Fruit fly (Drosophila melanogaster) whole organism, prepupa: ENCODE measurements around the gene esg.

ENCODE experiments used
- CG10631 ChIP-seq: fragments of 200-800 bp; sonication (Bioruptor generic); optimal IDR thresholded peaks from 2 replicates; lab custom pipeline; 2016; ENCODE audit warnings: missing biosample characterization, missing genetic modification characterization
- CG11294 ChIP-seq: fragments of 200-800 bp; sonication (Bioruptor generic); IDR thresholded peaks from 2 replicates; pipeline ENCODE4 v1.3.6; 2022; ENCODE audit warnings: missing biosample characterization, missing genetic modification characterization
- CG11762 ChIP-seq: fragments of 200-800 bp; sonication (Bioruptor generic); optimal IDR thresholded peaks from 3 replicates; lab custom pipeline; 2016; ENCODE audit warnings: missing biosample characterization, missing genetic modification characterization; ENCODE audit not compliant: insufficient read depth
- CG11902 ChIP-seq: fragments of 200-800 bp; sonication (Bioruptor generic); optimal IDR thresholded peaks from 3 replicates; lab custom pipeline; 2016; ENCODE audit warnings: missing biosample characterization, missing genetic modification characterization
- CG1621 ChIP-seq: fragments of 200-800 bp; sonication (Bioruptor generic); optimal IDR thresholded peaks from 3 replicates; lab custom pipeline; 2018; ENCODE audit warnings: missing biosample characterization, mild to moderate bottlenecking, missing genetic modification characterization
- CG16779 ChIP-seq: fragments of 200-800 bp; sonication (Bioruptor generic); optimal IDR thresholded peaks from 3 replicates; lab custom pipeline; 2017; ENCODE audit warnings: missing biosample characterization, mild to moderate bottlenecking, missing genetic modification characterization
- CG3032 ChIP-seq: fragments of 200-800 bp; optimal IDR thresholded peaks from 2 replicates; lab custom pipeline; 2019; ENCODE audit warnings: missing biosample characterization, mild to moderate bottlenecking, missing genetic modification characterization, moderate library complexity
- CG31627 ChIP-seq: fragments of 200-800 bp; sonication (Bioruptor generic); optimal IDR thresholded peaks from 3 replicates; lab custom pipeline; 2016; ENCODE audit warnings: missing biosample characterization, missing genetic modification characterization
- CG34406 ChIP-seq: fragments of 200-800 bp; sonication (Bioruptor generic); optimal IDR thresholded peaks from 3 replicates; lab custom pipeline; 2016; ENCODE audit warnings: missing biosample characterization, missing genetic modification characterization
- CG3919 ChIP-seq: fragments of 200-800 bp; sonication (Bioruptor generic); optimal IDR thresholded peaks from 3 replicates; lab custom pipeline; 2016; ENCODE audit warnings: missing biosample characterization, missing genetic modification characterization
- CG6163 ChIP-seq: fragments of 200-800 bp; sonication (Bioruptor generic); IDR thresholded peaks from 3 replicates; pipeline ENCODE4 v1.3.6; 2022; ENCODE audit warnings: missing biosample characterization, missing genetic modification characterization
- CG6276 ChIP-seq: fragments of 200-800 bp; sonication (Bioruptor generic); optimal IDR thresholded peaks from 2 replicates; lab custom pipeline; 2017; ENCODE audit warnings: missing biosample characterization, mild to moderate bottlenecking, missing genetic modification characterization
- CG6808 ChIP-seq: fragments of 200-800 bp; sonication (Bioruptor generic); optimal IDR thresholded peaks from 3 replicates; lab custom pipeline; 2017; ENCODE audit warnings: missing biosample characterization, missing genetic modification characterization, mild to moderate bottlenecking, moderate library complexity, missing genetic modification reagents
- CG7368 ChIP-seq: fragments of 200-800 bp; sonication (Bioruptor generic); optimal IDR thresholded peaks from 3 replicates; lab custom pipeline; 2016; ENCODE audit warnings: missing biosample characterization, missing genetic modification characterization
- CG8119 ChIP-seq: fragments of 200-800 bp; sonication (Bioruptor generic); IDR thresholded peaks from 3 replicates; pipeline ENCODE4 v1.3.6; 2022; ENCODE audit warnings: missing biosample characterization, missing genetic modification characterization
- CG8632 ChIP-seq: fragments of 200-800 bp; sonication (Bioruptor generic); optimal IDR thresholded peaks from 3 replicates; lab custom pipeline; 2016; ENCODE audit warnings: missing biosample characterization, missing genetic modification characterization
- Eip78C ChIP-seq: fragments of 200-800 bp; sonication (Bioruptor generic); peaks from one replicate; lab custom pipeline; 2016; ENCODE audit warnings: missing biosample characterization, missing genetic modification characterization
- Eip93F ChIP-seq: fragments of 200-800 bp; sonication (Bioruptor generic); optimal IDR thresholded peaks from 2 replicates; lab custom pipeline; 2016; ENCODE audit warnings: missing biosample characterization, mild to moderate bottlenecking, missing genetic modification characterization
- Ets96B ChIP-seq: fragments of 200-800 bp; optimal IDR thresholded peaks from 2 replicates; lab custom pipeline; 2019; ENCODE audit warnings: missing biosample characterization, mild to moderate bottlenecking, missing genetic modification characterization, moderate library complexity
- Hr39 ChIP-seq: fragments of 200-800 bp; sonication (Bioruptor generic); optimal IDR thresholded peaks from 2 replicates; lab custom pipeline; 2016; ENCODE audit warnings: missing biosample characterization, missing genetic modification characterization
- Hr4 ChIP-seq: fragments of 200-800 bp; sonication (Bioruptor generic); optimal IDR thresholded peaks from 3 replicates; lab custom pipeline; 2016; ENCODE audit warnings: missing biosample characterization, missing genetic modification characterization
- Lpt ChIP-seq: fragments of 200-800 bp; sonication (Bioruptor generic); optimal IDR thresholded peaks from 3 replicates; lab custom pipeline; 2016; ENCODE audit warnings: missing biosample characterization, missing genetic modification characterization
- OdsH ChIP-seq: fragments of 200-800 bp; sonication (Bioruptor generic); optimal IDR thresholded peaks from 3 replicates; lab custom pipeline; 2016; ENCODE audit warnings: missing biosample characterization, missing genetic modification characterization
- Sox14 ChIP-seq: fragments of 200-800 bp; sonication (Bioruptor generic); optimal IDR thresholded peaks from 3 replicates; lab custom pipeline; 2016; ENCODE audit warnings: missing biosample characterization, missing genetic modification characterization
- achi ChIP-seq: fragments of 200-800 bp; sonication (Bioruptor generic); optimal IDR thresholded peaks from 3 replicates; lab custom pipeline; 2016; ENCODE audit warnings: missing biosample characterization, missing genetic modification characterization
- dac ChIP-seq: fragments of 200-800 bp; sonication (Bioruptor generic); optimal IDR thresholded peaks from 2 replicates; lab custom pipeline; 2017; ENCODE audit warnings: missing biosample characterization, mild to moderate bottlenecking, missing genetic modification characterization
- eg ChIP-seq: fragments of 200-800 bp; sonication (Bioruptor generic); IDR thresholded peaks from 3 replicates; pipeline ENCODE4 v1.3.6; 2022; ENCODE audit warnings: missing biosample characterization, missing genetic modification characterization
- esn ChIP-seq: fragments of 200-800 bp; sonication (Bioruptor generic); optimal IDR thresholded peaks from 2 replicates; lab custom pipeline; 2016; ENCODE audit warnings: missing biosample characterization, mild to moderate bottlenecking, missing genetic modification characterization, moderate library complexity
- fd59A ChIP-seq: fragments of 200-800 bp; sonication (Bioruptor generic); optimal IDR thresholded peaks from 2 replicates; lab custom pipeline; 2017; ENCODE audit warnings: missing biosample characterization, mild to moderate bottlenecking, missing genetic modification characterization, missing genetic modification reagents
- fkh ChIP-seq: fragments of 200-800 bp; sonication (Bioruptor generic); optimal IDR thresholded peaks from 3 replicates; lab custom pipeline; 2017; ENCODE audit warnings: missing biosample characterization, mild to moderate bottlenecking, missing genetic modification characterization, moderate library complexity
- lz ChIP-seq: fragments of 200-800 bp; sonication (Bioruptor generic); optimal IDR thresholded peaks from 3 replicates; lab custom pipeline; 2016; ENCODE audit warnings: missing biosample characterization, missing genetic modification characterization
- pdm3 ChIP-seq: fragments of 200-800 bp; sonication (Bioruptor generic); optimal IDR thresholded peaks from 3 replicates; lab custom pipeline; 2016; ENCODE audit warnings: missing biosample characterization, missing genetic modification characterization
- salr ChIP-seq, 2 experiments: fragments of 200-800 bp; sonication (Bioruptor generic); optimal IDR thresholded peaks; 3 replicates each; lab custom pipeline; 2016 to 2018; ENCODE audit warnings: missing biosample characterization in 2 of 2, missing genetic modification characterization in 2 of 2, mild to moderate bottlenecking in 1 of 2
- spab ChIP-seq: fragments of 200-800 bp; sonication (Bioruptor generic); optimal IDR thresholded peaks from 2 replicates; lab custom pipeline; 2017; ENCODE audit warnings: missing biosample characterization, mild to moderate bottlenecking, missing genetic modification characterization, missing genetic modification reagents
- ss ChIP-seq, 2 experiments: fragments of 200-800 bp; sonication (Bioruptor generic); optimal IDR thresholded peaks; 2 replicates in 1 of 2; 3 replicates in 1 of 2; lab custom pipeline; 2017 to 2018; ENCODE audit warnings: mild to moderate bottlenecking in 2 of 2, missing biosample characterization in 2 of 2, missing genetic modification characterization in 2 of 2, moderate library complexity in 1 of 2
- svp ChIP-seq: fragments of 200-800 bp; sonication (Bioruptor generic); peaks from one replicate; lab custom pipeline; 2016; ENCODE audit warnings: missing biosample characterization, missing genetic modification characterization
- vri ChIP-seq: fragments of 200-800 bp; sonication (Bioruptor generic); optimal IDR thresholded peaks from 3 replicates; lab custom pipeline; 2016; ENCODE audit warnings: missing biosample characterization, mild to moderate bottlenecking, missing genetic modification characterization

Gene esg

dm6 chr2L:15333602-15334080 is at the start of gene esg:
TSS of gene esg (plus strand) at chr2L:15333866.
- TF ChIP-seq CG8119 (peak; percentile 26; the same call in 1 of the 3 replicates), ss (GFP tag; optimal IDR thresholded peaks at IDR 0.05; lab: Kevin White, UChicago) (peak; percentile 35 to 41), Hr39 (GFP tag; lab: Kevin White, UChicago) (no peak), CG10631 (GFP tag; lab: Kevin White, UChicago) (no peak), Ets96B (peak; percentile 7), CG6163 (GFP tag; lab: Robert Waterston, UW) (0 out of 3 replicates have a peak, but pooled peaks have one; percentile 29), CG3919 (peak; percentile 23), svp (GFP tag; lab: Kevin White, UChicago) (peak; percentile 42), fkh (GFP tag; lab: Kevin White, UChicago) (peak; percentile 72), OdsH (GFP tag; lab: Kevin White, UChicago) (no peak)

dm6 chr2L:15284700-15285099 is 49.0 kb upstream of the esg start, which contains the start of gene CG15263:
TSS of gene CG15263 (plus strand) at chr2L:15285000.
- TF ChIP-seq fkh (GFP tag; lab: Kevin White, UChicago) (no peak), CG11294 (GFP tag; lab: Robert Waterston, UW) (no peak), OdsH (GFP tag; lab: Kevin White, UChicago) (no peak), CG11902 (GFP tag; lab: Kevin White, UChicago) (no peak), CG6808 (GFP tag; lab: Kevin White, UChicago) (no peak), CG16779 (tag; lab: Kevin White, UChicago) (no peak)

- TF ChIP-seq vri (GFP tag; lab: Kevin White, UChicago) (no peak), CG10631 (GFP tag; lab: Kevin White, UChicago) (no peak), Ets96B (no peak), eg (GFP tag; lab: Robert Waterston, UW) (no peak), Eip93F (GFP tag; lab: Kevin White, UChicago) (no peak), CG31627 (no peak), spab (GFP tag; lab: Kevin White, UChicago) (no peak)
These were observed 41.5 kb upstream of the esg start, which contains the start of gene CG15260 for dm6 chr2L:15292139-15292538. TSS of gene CG15260 (minus strand) at chr2L:15292239.

- no peak for TF ChIP-seq esn (GFP tag; lab: Kevin White, UChicago)
- no peak for TF ChIP-seq dac (GFP tag; lab: Kevin White, UChicago)
- no peak for TF ChIP-seq salr (GFP tag; optimal IDR thresholded peaks at IDR 0.05; lab: Kevin White, UChicago)
- TF ChIP-seq CG1621 (tag; lab: Kevin White, UChicago) = no peak
- TF ChIP-seq spab (GFP tag; lab: Kevin White, UChicago) = no peak
- no peak for TF ChIP-seq vri (GFP tag; lab: Kevin White, UChicago)
- TF ChIP-seq CG3032 (tag; lab: Kevin White, UChicago) = no peak
- no peak for TF ChIP-seq OdsH (GFP tag; lab: Kevin White, UChicago)
- no peak for TF ChIP-seq Hr4
- TF ChIP-seq CG7368 (GFP tag; lab: Kevin White, UChicago) = no peak
- no peak for TF ChIP-seq Hr39 (GFP tag; lab: Kevin White, UChicago)
- TF ChIP-seq CG31627 = no peak
These were observed 36.2 kb upstream of the esg start, which contains the start of gene CG15262 for dm6 chr2L:15297508-15297907. TSS of gene CG15262 (plus strand) at chr2L:15297808.

- no peak for TF ChIP-seq esn (GFP tag; lab: Kevin White, UChicago)
- TF ChIP-seq svp (GFP tag; lab: Kevin White, UChicago) = peak; percentile 23
- TF ChIP-seq CG11762 (GFP tag; lab: Kevin White, UChicago) = no peak
- TF ChIP-seq Eip78C (GFP tag; lab: Kevin White, UChicago) = no peak
- no peak for TF ChIP-seq spab (GFP tag; lab: Kevin White, UChicago)
- TF ChIP-seq Eip93F (GFP tag; lab: Kevin White, UChicago) = no peak
- TF ChIP-seq achi (GFP tag; lab: Kevin White, UChicago) = no peak
- TF ChIP-seq CG3919 = no peak
These were observed 31.8 kb upstream of the esg start for dm6 chr2L:15301841-15302240.

dm6 chr2L:15304359-15304758 is 29.3 kb upstream of the esg start:
- peak; percentile 37 for TF ChIP-seq CG7368 (GFP tag; lab: Kevin White, UChicago)
- peak; percentile 36 for TF ChIP-seq Sox14 (GFP tag; lab: Kevin White, UChicago)
- peak; percentile 48 for TF ChIP-seq Ets96B
- TF ChIP-seq pdm3 (GFP tag; lab: Kevin White, UChicago) = peak; percentile 62
- TF ChIP-seq CG6276 (GFP tag; lab: Kevin White, UChicago) = peak; percentile 73
- TF ChIP-seq OdsH (GFP tag; lab: Kevin White, UChicago) = peak; percentile 59
- TF ChIP-seq lz (GFP tag; lab: Kevin White, UChicago) = peak; percentile 53
- TF ChIP-seq dac (GFP tag; lab: Kevin White, UChicago) = peak; percentile 27
- no peak for TF ChIP-seq fkh (GFP tag; lab: Kevin White, UChicago)
- peak; percentile 70 for TF ChIP-seq CG3919
- peak; percentile 89 for TF ChIP-seq Eip78C (GFP tag; lab: Kevin White, UChicago)
- TF ChIP-seq achi (GFP tag; lab: Kevin White, UChicago) = peak; percentile 65
- TF ChIP-seq vri (GFP tag; lab: Kevin White, UChicago) = peak; percentile 51
- peak; percentile 67 for TF ChIP-seq Lpt (GFP tag; lab: Kevin White, UChicago)
- TF ChIP-seq CG8632 (GFP tag; lab: Kevin White, UChicago) = peak; percentile 54
- no peak for TF ChIP-seq Eip93F (GFP tag; lab: Kevin White, UChicago)
- TF ChIP-seq CG11294 (GFP tag; lab: Robert Waterston, UW) = no peak
- TF ChIP-seq CG34406 (GFP tag; lab: Kevin White, UChicago) = peak; percentile 68
- TF ChIP-seq fd59A = peak; percentile 11
- TF ChIP-seq eg (GFP tag; lab: Robert Waterston, UW) = no peak
